Fruit fly (Drosophila melanogaster) whole organism, embryonic: Measurements from ENCODE around the gene CG6602.

Experiments used
- Antp ChIP-seq: fragments of 200-800 bp; sonication (Bioruptor generic); optimal IDR thresholded peaks from 3 replicates; lab custom pipeline; 2016; ENCODE audit warnings: missing biosample characterization, missing genetic modification characterization
- CG10979 ChIP-seq: fragments of 200-800 bp; sonication (Bioruptor generic); optimal IDR thresholded peaks from 2 replicates; lab custom pipeline; 2018; ENCODE audit warnings: missing biosample characterization, mild to moderate bottlenecking, missing genetic modification characterization, moderate library complexity
- CG11504 ChIP-seq: fragments of 200-800 bp; sonication (Bioruptor generic); optimal IDR thresholded peaks from 3 replicates; lab custom pipeline; 2019; ENCODE audit warnings: missing biosample characterization, mild to moderate bottlenecking, missing genetic modification characterization, moderate library complexity
- CG12071 ChIP-seq: fragments of 200-800 bp; sonication (Bioruptor generic); optimal IDR thresholded peaks from 3 replicates; lab custom pipeline; 2018; ENCODE audit warnings: missing biosample characterization, mild to moderate bottlenecking, missing genetic modification characterization
- CG12104 ChIP-seq: fragments of 200-800 bp; sonication (Bioruptor generic); optimal IDR thresholded peaks from 3 replicates; lab custom pipeline; 2016; ENCODE audit warnings: missing biosample characterization, missing genetic modification characterization
- CG12155 ChIP-seq: fragments of 200-800 bp; sonication (Bioruptor generic); optimal IDR thresholded peaks from 3 replicates; lab custom pipeline; 2016; ENCODE audit warnings: missing biosample characterization, missing genetic modification characterization
- CG12659 ChIP-seq: fragments of 200-800 bp; sonication (Bioruptor generic); optimal IDR thresholded peaks from 3 replicates; lab custom pipeline; 2017; ENCODE audit warnings: mild to moderate bottlenecking, missing biosample characterization, missing genetic modification reagents, missing genetic modification characterization
- CG17361 ChIP-seq: fragments of 200-800 bp; sonication (Bioruptor generic); IDR thresholded peaks from 3 replicates; pipeline ENCODE4 v1.3.6; 2022; ENCODE audit warnings: missing biosample characterization, missing genetic modification characterization
- CG17385 ChIP-seq: fragments of 200-800 bp; sonication (Bioruptor generic); optimal IDR thresholded peaks from 3 replicates; lab custom pipeline; 2018; ENCODE audit warnings: missing biosample characterization, mild to moderate bottlenecking, missing genetic modification characterization
- CG18262 ChIP-seq: fragments of 200-800 bp; optimal IDR thresholded peaks from 3 replicates; lab custom pipeline; 2019; ENCODE audit warnings: missing biosample characterization, mild to moderate bottlenecking, missing genetic modification characterization, moderate library complexity
- CG18599 ChIP-seq: fragments of 200-800 bp; sonication (Bioruptor generic); optimal IDR thresholded peaks from 3 replicates; lab custom pipeline; 2017; ENCODE audit warnings: missing biosample characterization, missing genetic modification characterization, mild to moderate bottlenecking, moderate library complexity, missing genetic modification reagents
- CG2678 ChIP-seq: fragments of 200-800 bp; sonication (Bioruptor generic); optimal IDR thresholded peaks from 3 replicates; lab custom pipeline; 2019; ENCODE audit warnings: missing biosample characterization, mild to moderate bottlenecking, missing genetic modification characterization, moderate library complexity
- CG31441 ChIP-seq: fragments of 200-800 bp; sonication (Bioruptor generic); IDR thresholded peaks from 2 replicates; pipeline ENCODE4 v1.3.6; 2022; ENCODE audit warnings: missing biosample characterization, missing genetic modification characterization
- CG3281 ChIP-seq: fragments of 200-800 bp; sonication (Bioruptor generic); optimal IDR thresholded peaks from 3 replicates; lab custom pipeline; 2017; ENCODE audit warnings: missing biosample characterization, mild to moderate bottlenecking, missing genetic modification characterization
- CG4424 ChIP-seq: fragments of 200-800 bp; sonication (Bioruptor generic); optimal IDR thresholded peaks from 3 replicates; lab custom pipeline; 2016; ENCODE audit warnings: missing biosample characterization, missing genetic modification characterization
- CG4617 ChIP-seq: fragments of 200-800 bp; sonication (Bioruptor generic); optimal IDR thresholded peaks from 3 replicates; lab custom pipeline; 2016; ENCODE audit warnings: missing biosample characterization, missing genetic modification characterization, borderline replicate concordance
- CG4707 ChIP-seq: fragments of 200-800 bp; sonication (Bioruptor generic); optimal IDR thresholded peaks from 2 replicates; lab custom pipeline; 2018; ENCODE audit warnings: missing biosample characterization, mild to moderate bottlenecking, missing genetic modification characterization, moderate library complexity
- CG4730 ChIP-seq: fragments of 200-800 bp; sonication (Bioruptor generic); IDR thresholded peaks from 2 replicates; pipeline ENCODE4 v1.3.6; 2022; ENCODE audit warnings: missing biosample characterization, missing genetic modification characterization
- CG7556 ChIP-seq: fragments of 200-800 bp; sonication (Bioruptor generic); optimal IDR thresholded peaks from 2 replicates; lab custom pipeline; 2017; ENCODE audit warnings: missing biosample characterization, mild to moderate bottlenecking, missing genetic modification characterization
- CG7963 ChIP-seq: fragments of 200-800 bp; sonication (Bioruptor generic); IDR thresholded peaks from 3 replicates; pipeline ENCODE4 v1.3.6; 2022; ENCODE audit warnings: missing biosample characterization, missing genetic modification characterization; ENCODE audit not compliant: partially characterized antibody
- CG8290 ChIP-seq, 3 experiments: fragments of 200-800 bp; sonication (Bioruptor generic); optimal IDR thresholded peaks; 2 replicates each; lab custom pipeline; 2016 to 2019; ENCODE audit warnings: missing biosample characterization in 3 of 3, missing genetic modification characterization in 3 of 3, mild to moderate bottlenecking in 2 of 3, moderate library complexity in 1 of 3
- Dref ChIP-seq: fragments of 200-800 bp; sonication (Bioruptor generic); IDR thresholded peaks from 2 replicates; pipeline ENCODE4 v1.3.6; 2022; ENCODE audit warnings: missing biosample characterization, missing genetic modification characterization
- E2f1 ChIP-seq: fragments of 200-800 bp; sonication (Bioruptor generic); IDR thresholded peaks from 2 replicates; pipeline ENCODE4 v1.3.6; 2022; ENCODE audit warnings: missing biosample characterization, missing genetic modification characterization
- Fer1 ChIP-seq: fragments of 200-800 bp; sonication (Bioruptor generic); optimal IDR thresholded peaks from 2 replicates; lab custom pipeline; 2017; ENCODE audit warnings: missing biosample characterization, mild to moderate bottlenecking, missing genetic modification characterization
- Gug ChIP-seq: fragments of 200-800 bp; sonication (Bioruptor generic); IDR thresholded peaks from 4 replicates; pipeline ENCODE4 v1.3.6; 2022; ENCODE audit warnings: missing biosample characterization, missing genetic modification characterization
- Hand ChIP-seq: fragments of 200-800 bp; sonication (Bioruptor generic); optimal IDR thresholded peaks from 2 replicates; lab custom pipeline; 2017; ENCODE audit warnings: mild to moderate bottlenecking, missing biosample characterization, missing genetic modification reagents, missing genetic modification characterization
- Hr51 ChIP-seq, 2 experiments: fragments of 200-800 bp; sonication (Bioruptor generic); optimal IDR thresholded peaks; 2 replicates in 1 of 2; 3 replicates in 1 of 2; lab custom pipeline; 2016 to 2018; ENCODE audit warnings: missing biosample characterization in 2 of 2, missing genetic modification characterization in 2 of 2, mild to moderate bottlenecking in 1 of 2, moderate library complexity in 1 of 2
- Mad ChIP-seq: fragments of 200-800 bp; sonication (Bioruptor generic); optimal IDR thresholded peaks from 2 replicates; lab custom pipeline; 2016; ENCODE audit warnings: missing biosample characterization, missing genetic modification characterization
- Meics ChIP-seq: fragments of 200-800 bp; sonication (Bioruptor generic); optimal IDR thresholded peaks from 2 replicates; lab custom pipeline; 2017; ENCODE audit warnings: missing biosample characterization, mild to moderate bottlenecking, missing genetic modification characterization
- Mrtf ChIP-seq: fragments of 200-800 bp; sonication (Bioruptor generic); IDR thresholded peaks from 3 replicates; pipeline ENCODE4 v1.3.6; 2022; ENCODE audit warnings: missing biosample characterization, missing genetic modification characterization
- NfI ChIP-seq: fragments of 200-800 bp; sonication (Bioruptor generic); optimal IDR thresholded peaks from 3 replicates; lab custom pipeline; 2018; ENCODE audit warnings: missing biosample characterization, mild to moderate bottlenecking, missing genetic modification characterization, moderate library complexity
- Oli ChIP-seq: fragments of 200-800 bp; sonication (Bioruptor generic); optimal IDR thresholded peaks from 2 replicates; lab custom pipeline; 2018; ENCODE audit warnings: missing biosample characterization, mild to moderate bottlenecking, missing genetic modification characterization, moderate library complexity
- PHDP ChIP-seq: fragments of 200-800 bp; sonication (Bioruptor generic); optimal IDR thresholded peaks from 3 replicates; lab custom pipeline; 2018; ENCODE audit warnings: missing biosample characterization, mild to moderate bottlenecking, missing genetic modification characterization, moderate library complexity
- Ssrp ChIP-seq: fragments of 200-800 bp; sonication (Bioruptor generic); optimal IDR thresholded peaks from 2 replicates; lab custom pipeline; 2018; ENCODE audit warnings: missing biosample characterization, mild to moderate bottlenecking, missing genetic modification characterization, moderate library complexity
- Xbp1 ChIP-seq: fragments of 200-800 bp; sonication (Bioruptor generic); optimal IDR thresholded peaks from 3 replicates; lab custom pipeline; 2016; ENCODE audit warnings: missing biosample characterization, mild to moderate bottlenecking, missing genetic modification characterization
- Xrp1 ChIP-seq: fragments of 200-800 bp; sonication (Bioruptor generic); IDR thresholded peaks from 2 replicates; pipeline ENCODE4 v1.3.6; 2022; ENCODE audit warnings: missing biosample characterization, missing genetic modification characterization
- az2 ChIP-seq: fragments of 200-800 bp; sonication (Bioruptor generic); optimal IDR thresholded peaks from 3 replicates; lab custom pipeline; 2016; ENCODE audit warnings: missing biosample characterization, missing genetic modification characterization
- croc ChIP-seq: fragments of 200-800 bp; sonication (Bioruptor generic); conservative IDR thresholded peaks from 3 replicates; pipeline ENCODE4 v1.3.6; 2022; ENCODE audit warnings: missing biosample characterization, missing genetic modification characterization
- dysf ChIP-seq: fragments of 200-800 bp; sonication (Bioruptor generic); IDR thresholded peaks from 3 replicates; pipeline ENCODE4 v1.3.6; 2022; ENCODE audit warnings: missing biosample characterization, missing genetic modification characterization
- gcm ChIP-seq: fragments of 200-800 bp; sonication (Bioruptor generic); optimal IDR thresholded peaks from 2 replicates; lab custom pipeline; 2019; ENCODE audit warnings: missing biosample characterization, mild to moderate bottlenecking, missing genetic modification characterization, moderate library complexity
- grau ChIP-seq: fragments of 200-800 bp; optimal IDR thresholded peaks from 3 replicates; lab custom pipeline; 2019; ENCODE audit warnings: missing biosample characterization, mild to moderate bottlenecking, missing genetic modification characterization, moderate library complexity
- gsb-n ChIP-seq: fragments of 200-800 bp; sonication (Bioruptor generic); optimal IDR thresholded peaks from 3 replicates; lab custom pipeline; 2018; ENCODE audit warnings: missing biosample characterization, mild to moderate bottlenecking, missing genetic modification characterization
- maf-S ChIP-seq: fragments of 200-800 bp; sonication (Bioruptor generic); optimal IDR thresholded peaks from 2 replicates; lab custom pipeline; 2016; ENCODE audit warnings: missing biosample characterization, missing genetic modification characterization
- nmo ChIP-seq: fragments of 200-800 bp; sonication (Bioruptor generic); optimal IDR thresholded peaks from 2 replicates; lab custom pipeline; 2018; ENCODE audit warnings: missing biosample characterization, mild to moderate bottlenecking, missing genetic modification characterization, moderate library complexity
- otp ChIP-seq: fragments of 200-800 bp; sonication (Bioruptor generic); IDR thresholded peaks from 3 replicates; pipeline ENCODE4, ENCODE4 v1.3.6; 2022; ENCODE audit warnings: missing biosample characterization, missing genetic modification characterization
- phol ChIP-seq: fragments of 200-800 bp; sonication (Bioruptor generic); optimal IDR thresholded peaks from 3 replicates; lab custom pipeline; 2018; ENCODE audit warnings: missing biosample characterization, mild to moderate bottlenecking, missing genetic modification characterization, moderate library complexity
- repo ChIP-seq: fragments of 200-800 bp; sonication (Bioruptor generic); optimal IDR thresholded peaks from 2 replicates; lab custom pipeline; 2016; ENCODE audit warnings: missing biosample characterization, missing genetic modification characterization
- slbo ChIP-seq: fragments of 200-800 bp; sonication (Bioruptor generic); IDR thresholded peaks from 2 replicates; pipeline ENCODE4 v1.3.6; 2022; ENCODE audit warnings: missing biosample characterization, missing genetic modification characterization
- sob ChIP-seq: fragments of 200-800 bp; sonication (Bioruptor generic); IDR thresholded peaks from 2 replicates; pipeline ENCODE4 v1.3.6; 2022; ENCODE audit warnings: missing biosample characterization, missing genetic modification characterization
- sqz ChIP-seq: fragments of 200-800 bp; sonication (Bioruptor generic); optimal IDR thresholded peaks from 3 replicates; lab custom pipeline; 2018; ENCODE audit warnings: missing biosample characterization, mild to moderate bottlenecking, missing genetic modification characterization
- trem ChIP-seq: fragments of 200-800 bp; optimal IDR thresholded peaks from 3 replicates; lab custom pipeline; 2019; ENCODE audit warnings: missing biosample characterization, mild to moderate bottlenecking, missing genetic modification characterization, moderate library complexity

Gene CG6602

DNA sequence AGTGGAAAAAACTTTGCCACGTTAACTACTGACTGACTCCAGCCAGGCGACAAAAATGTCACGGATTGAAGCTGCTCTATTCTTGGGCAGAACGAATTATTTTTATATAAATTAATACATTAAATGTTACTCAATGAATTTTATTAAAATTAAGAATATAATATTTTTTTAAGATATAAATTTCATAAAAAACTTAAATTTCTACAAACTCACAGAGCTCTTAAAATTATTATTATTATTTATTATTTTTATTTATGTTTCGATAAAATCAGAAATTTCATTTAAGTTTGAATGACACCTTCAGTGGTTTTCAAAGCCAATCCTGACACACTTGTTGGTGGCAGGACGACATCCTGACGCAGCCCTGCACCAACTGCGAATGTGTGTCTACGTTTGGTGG lies 13.2 kb downstream of the CG6602 start (continued):
- TF ChIP-seq E2f1 (GFP tag; lab: Robert Waterston, UW) (no peak), Dref (GFP tag; lab: Robert Waterston, UW) (no peak), sqz (GFP tag; lab: Kevin White, UChicago) (peak; percentile 23), gcm (peak; percentile 22), PHDP (peak; percentile 29), CG18599 (GFP tag; lab: Kevin White, UChicago) (peak; percentile 68), phol (peak; percentile 17), Oli (peak; percentile 12), az2 (GFP tag; lab: Kevin White, UChicago) (peak; percentile 13), CG4730 (GFP tag; lab: Robert Waterston, UW) (no peak), CG17361 (GFP tag; lab: Robert Waterston, UW) (peak; percentile 23; the same call in 1 of the 3 replicates), CG10979 (tag; lab: Kevin White, UChicago) (peak; percentile 51), trem (peak; percentile 29), Mrtf (GFP tag; lab: Robert Waterston, UW) (no peak), Hr51 (GFP tag; optimal IDR thresholded peaks at IDR 0.05; lab: Kevin White, UChicago) (peak in 1 of 2 experiments; percentile 42), CG3281 (GFP tag; lab: Kevin White, UChicago) (peak; percentile 20), CG11504 (tag; lab: Kevin White, UChicago) (peak; percentile 60), CG12104 (no peak), CG4424 (peak; percentile 11), gsb-n (tag; lab: Kevin White, UChicago) (peak; percentile 20), Xbp1 (no peak), CG4707 (GFP tag; lab: Kevin White, UChicago) (no peak), Meics (GFP tag; lab: Kevin White, UChicago) (peak; percentile 47), Ssrp (tag; lab: Kevin White, UChicago) (peak; percentile 5), CG7556 (peak; percentile 67), CG31441 (GFP tag; lab: Robert Waterston, UW) (peak; percentile 55; the same call in 1 of the 2 replicates), Fer1 (GFP tag; lab: Kevin White, UChicago) (peak; percentile 52), nmo (GFP tag; lab: Kevin White, UChicago) (peak; percentile 17), Xrp1 (GFP tag; lab: Robert Waterston, UW) (0 out of 2 replicates have a peak, but pooled peaks have one; percentile 23), CG17385 (peak; percentile 9), CG18262 (tag; lab: Kevin White, UChicago) (peak; percentile 50), CG12659 (GFP tag; lab: Kevin White, UChicago) (peak; percentile 9), NfI (GFP tag; lab: Kevin White, UChicago) (peak; percentile 16), Hand (no peak), sob (GFP tag; lab: Robert Waterston, UW) (0 out of 2 replicates have a peak, but pooled peaks have one; percentile 5), dysf (GFP tag; lab: Robert Waterston, UW) (peak; percentile 47; the same call in 2 of the 3 replicates), repo (no peak)

DNA sequence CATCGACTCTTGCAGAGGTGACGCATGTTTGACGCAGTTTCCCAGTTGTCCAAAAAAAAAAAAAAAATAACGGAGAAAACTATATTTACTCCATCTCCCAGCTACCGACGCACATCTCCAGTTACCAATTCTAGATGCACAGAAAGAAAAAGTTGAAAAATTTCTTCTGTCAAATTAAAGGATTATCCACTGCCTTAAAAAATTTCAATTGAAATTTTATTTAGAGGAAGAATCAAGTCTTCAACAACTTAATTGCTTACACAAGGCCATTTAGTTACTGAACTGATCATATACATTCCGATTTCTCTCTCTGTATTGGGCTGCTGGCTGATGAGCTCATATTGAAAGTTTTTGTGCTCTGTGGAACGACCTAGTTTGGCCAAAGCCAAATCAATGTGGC lies 14.0 kb downstream of the CG6602 start:
- peak; percentile 15 for TF ChIP-seq maf-S (GFP tag; lab: Kevin White, UChicago)
- peak; percentile 50 for TF ChIP-seq CG2678 (tag; lab: Kevin White, UChicago)
- TF ChIP-seq slbo (GFP tag; lab: Robert Waterston, UW): peak; percentile 68
- no peak for TF ChIP-seq CG7963
- no peak for TF ChIP-seq Mad (GFP tag; lab: Kevin White, UChicago)
- TF ChIP-seq otp (GFP tag; lab: Robert Waterston, UW): no peak
- peak; percentile 23 for TF ChIP-seq CG12155 (GFP tag; lab: Kevin White, UChicago)
- peak; percentile 44; the same call in 1 of the 3 replicates for TF ChIP-seq croc (GFP tag; lab: Robert Waterston, UW)
- 0 out of 3 replicates have a peak, but pooled peaks have one; percentile 12 for TF ChIP-seq CG17361 (GFP tag; lab: Robert Waterston, UW)
- TF ChIP-seq Hand: no peak
- peak; percentile 54 for TF ChIP-seq grau (tag; lab: Kevin White, UChicago)
- TF ChIP-seq CG4617 (GFP tag; lab: Kevin White, UChicago): no peak
- TF ChIP-seq Gug: 0 out of 4 replicates have a peak, but pooled peaks have one; percentile 17
- no peak for TF ChIP-seq CG12071 (GFP tag; lab: Kevin White, UChicago)
- TF ChIP-seq CG8290 (GFP tag; optimal IDR thresholded peaks at IDR 0.05; lab: Kevin White, UChicago): no peak
- peak in 1 of 2 experiments; percentile 5 for TF ChIP-seq CG8290 (tag; optimal IDR thresholded peaks at IDR 0.05; lab: Kevin White, UChicago)
- peak; percentile 7 for TF ChIP-seq Antp (GFP tag; lab: Kevin White, UChicago)
